Worm (Caenorhabditis elegans) whole organism, L3 larva: Measurements from ENCODE around the gene Y57G7A.3.

Experiments
- nhr-76 ChIP-seq: fragments of 150-350 bp; sonication (generic microtip); optimal IDR thresholded peaks from 5 replicates; lab custom pipeline; 2014; ENCODE audit warnings: missing biosample characterization, missing genetic modification characterization
- snpc-4 ChIP-seq: fragments of 150-350 bp; optimal IDR thresholded peaks from 2 replicates; lab custom pipeline; 2014; ENCODE audit warnings: missing biosample characterization, missing genetic modification characterization

- no peak for TF ChIP-seq nhr-76 (tag; lab: Kevin White, UChicago)
- TF ChIP-seq snpc-4 (tag; lab: Kevin White, UChicago): no peak
Measured at ce11 chrII:1297697-1298093, 12.1 kb downstream of the Y57G7A.3 start.
